Worm (Caenorhabditis elegans) whole organism, L3 larva: ENCODE data around the gene F13A2.5.

ENCODE experiments used
- elt-3 ChIP-seq, 3 experiments: fragments of 150-350 bp in 1 of 3; sonication (generic microtip) in 2 of 3; optimal IDR thresholded peaks; 2 replicates in 2 of 3; 4 replicates in 1 of 3; lab custom pipeline; 2014 to 2017; ENCODE audit warnings: missing biosample characterization in 3 of 3, missing genetic modification characterization in 3 of 3
- lin-15B ChIP-seq: fragments of 150-350 bp; optimal IDR thresholded peaks from 2 replicates; lab custom pipeline; 2014; ENCODE audit warnings: missing biosample characterization, missing genetic modification characterization
- pqm-1 ChIP-seq: fragments of 150-350 bp; optimal IDR thresholded peaks from 2 replicates; lab custom pipeline; 2017; ENCODE audit warnings: missing biosample characterization, missing genetic modification characterization, inconsistent platforms

ce11 chrV:4371309-4371933 is 30.3 kb downstream of the F13A2.5 start, which contains the start of the genes gmpr-1 and fipp-1:
- TF ChIP-seq lin-15B (tag; lab: Kevin White, UChicago) (peak; percentile 61), pqm-1 (tag; lab: Kevin White, UChicago) (no peak), elt-3 (tag; optimal IDR thresholded peaks at IDR 0.05; lab: Kevin White, UChicago) (no peak)
